Worm (Caenorhabditis elegans) whole organism, mixed stage, embryonic: Measurements from ENCODE around the gene eif-1.
A peak's percentile ranks its signal among the peaks of the same experiment; 100 is the strongest.

Experiments used
- M03D4.4 ChIP-seq: sonication (generic microtip); optimal IDR thresholded peaks from 2 replicates; lab custom pipeline; 2017; ENCODE audit warnings: mild to moderate bottlenecking, missing genetic modification characterization, missing compliant biosample characterization
- bed-3 ChIP-seq: fragments of 200-800 bp; sonication (Bioruptor generic); optimal IDR thresholded peaks from 3 replicates; lab custom pipeline; 2018; ENCODE audit warnings: mild to moderate bottlenecking, missing genetic modification characterization, moderate library complexity, missing compliant biosample characterization
- blmp-1 ChIP-seq: fragments of 150-350 bp; optimal IDR thresholded peaks from 2 replicates; lab custom pipeline; 2014; ENCODE audit warnings: missing biosample characterization, missing genetic modification characterization
- ceh-39 ChIP-seq: fragments of 150-350 bp; optimal IDR thresholded peaks from 2 replicates; lab custom pipeline; 2014; ENCODE audit warnings: missing biosample characterization, missing genetic modification characterization
- ceh-43 ChIP-seq: fragments of 200-800 bp; sonication (Bioruptor generic); optimal IDR thresholded peaks from 2 replicates; lab custom pipeline; 2018; ENCODE audit warnings: mild to moderate bottlenecking, missing genetic modification characterization, moderate library complexity, missing compliant biosample characterization
- ceh-83 ChIP-seq: fragments of 200-800 bp; sonication (Bioruptor generic); optimal IDR thresholded peaks from 2 replicates; lab custom pipeline; 2018; ENCODE audit warnings: mild to moderate bottlenecking, missing genetic modification characterization, missing compliant biosample characterization
- ces-1 ChIP-seq: fragments of 150-350 bp; optimal IDR thresholded peaks from 2 replicates; lab custom pipeline; 2014; ENCODE audit warnings: missing biosample characterization, missing genetic modification reagents, missing genetic modification characterization
- cnd-1 ChIP-seq: fragments of 200-800 bp; sonication (Bioruptor generic); optimal IDR thresholded peaks from 2 replicates; lab custom pipeline; 2018; ENCODE audit warnings: mild to moderate bottlenecking, missing genetic modification characterization, missing compliant biosample characterization
- drap-1 ChIP-seq: fragments of 200-800 bp; sonication (Bioruptor generic); optimal IDR thresholded peaks from 3 replicates; lab custom pipeline; 2018; ENCODE audit warnings: mild to moderate bottlenecking, missing genetic modification characterization, missing compliant biosample characterization
- elt-1 ChIP-seq: sonication (generic microtip); optimal IDR thresholded peaks from 2 replicates; lab custom pipeline; 2017; ENCODE audit warnings: missing genetic modification characterization, mild to moderate bottlenecking, missing compliant biosample characterization, antibody characterized with exemption, moderate library complexity, borderline replicate concordance; ENCODE audit not compliant: insufficient read depth
- elt-3 ChIP-seq: fragments of 150-350 bp; optimal IDR thresholded peaks from 2 replicates; lab custom pipeline; 2014; ENCODE audit warnings: missing biosample characterization, missing genetic modification characterization
- flh-1 ChIP-seq: fragments of 200-800 bp; sonication (Bioruptor generic); optimal IDR thresholded peaks from 2 replicates; lab custom pipeline; 2018; ENCODE audit warnings: mild to moderate bottlenecking, missing genetic modification characterization, moderate library complexity, missing compliant biosample characterization
- ham-2 ChIP-seq: fragments of 200-800 bp; sonication (Bioruptor generic); optimal IDR thresholded peaks from 2 replicates; lab custom pipeline; 2018; ENCODE audit warnings: mild to moderate bottlenecking, missing genetic modification characterization, missing compliant biosample characterization
- lin-13 ChIP-seq: fragments of 150-350 bp; optimal IDR thresholded peaks from 2 replicates; lab custom pipeline; 2014; ENCODE audit warnings: missing biosample characterization, missing genetic modification characterization
- lin-32 ChIP-seq: fragments of 200-800 bp; sonication (Bioruptor generic); optimal IDR thresholded peaks from 2 replicates; lab custom pipeline; 2018; ENCODE audit warnings: mild to moderate bottlenecking, missing genetic modification characterization, missing compliant biosample characterization
- lsy-2 ChIP-seq: fragments of 150-350 bp; optimal IDR thresholded peaks from 2 replicates; lab custom pipeline; 2014; ENCODE audit warnings: missing biosample characterization, missing genetic modification characterization
- mab-5 ChIP-seq: fragments of 150-350 bp; optimal IDR thresholded peaks from 2 replicates; lab custom pipeline; 2014; ENCODE audit warnings: missing biosample characterization, missing genetic modification characterization
- mep-1 ChIP-seq: fragments of 150-350 bp; optimal IDR thresholded peaks from 2 replicates; lab custom pipeline; 2017; ENCODE audit warnings: missing biosample characterization, missing genetic modification reagents, missing genetic modification characterization, inconsistent platforms
- nhr-12 ChIP-seq: fragments of 150-350 bp; optimal IDR thresholded peaks from 2 replicates; lab custom pipeline; 2014; ENCODE audit warnings: missing biosample characterization, missing genetic modification characterization
- nhr-2 ChIP-seq: fragments of 150-350 bp; optimal IDR thresholded peaks from 2 replicates; lab custom pipeline; 2014; ENCODE audit warnings: missing biosample characterization, missing genetic modification characterization
- nhr-28 ChIP-seq: fragments of 150-350 bp; optimal IDR thresholded peaks from 2 replicates; lab custom pipeline; 2014; ENCODE audit warnings: missing biosample characterization, missing genetic modification characterization
- nhr-76 ChIP-seq: sonication (generic microtip); optimal IDR thresholded peaks from 2 replicates; lab custom pipeline; 2017; ENCODE audit warnings: missing biosample characterization, missing genetic modification characterization
- pha-4 ChIP-seq: fragments of 150-350 bp; optimal IDR thresholded peaks from 2 replicates; lab custom pipeline; 2018; ENCODE audit warnings: missing biosample characterization, missing genetic modification reagents, missing genetic modification characterization
- sem-2 ChIP-seq: fragments of 200-800 bp; sonication (Bioruptor generic); optimal IDR thresholded peaks from 2 replicates; lab custom pipeline; 2018; ENCODE audit warnings: mild to moderate bottlenecking, missing genetic modification characterization, missing compliant biosample characterization
- tbx-8 ChIP-seq: fragments of 200-800 bp; sonication (Bioruptor generic); optimal IDR thresholded peaks from 2 replicates; lab custom pipeline; 2018; ENCODE audit warnings: mild to moderate bottlenecking, missing genetic modification characterization, moderate library complexity, missing compliant biosample characterization
- unc-120 ChIP-seq: sonication (generic microtip); optimal IDR thresholded peaks from 2 replicates; lab custom pipeline; 2017; ENCODE audit warnings: missing genetic modification characterization, missing compliant biosample characterization; ENCODE audit not compliant: poor library complexity, severe bottlenecking
- unc-39 ChIP-seq: fragments of 150-350 bp; optimal IDR thresholded peaks from 2 replicates; lab custom pipeline; 2014; ENCODE audit warnings: missing biosample characterization, missing genetic modification characterization
- zip-8 ChIP-seq: fragments of 150-350 bp; optimal IDR thresholded peaks from 2 replicates; lab custom pipeline; 2014; ENCODE audit warnings: missing biosample characterization, missing genetic modification characterization
- ztf-11 ChIP-seq: fragments of 150-350 bp; optimal IDR thresholded peaks from 2 replicates; lab custom pipeline; 2014; ENCODE audit warnings: missing biosample characterization, missing genetic modification characterization

Gene eif-1

DNA sequence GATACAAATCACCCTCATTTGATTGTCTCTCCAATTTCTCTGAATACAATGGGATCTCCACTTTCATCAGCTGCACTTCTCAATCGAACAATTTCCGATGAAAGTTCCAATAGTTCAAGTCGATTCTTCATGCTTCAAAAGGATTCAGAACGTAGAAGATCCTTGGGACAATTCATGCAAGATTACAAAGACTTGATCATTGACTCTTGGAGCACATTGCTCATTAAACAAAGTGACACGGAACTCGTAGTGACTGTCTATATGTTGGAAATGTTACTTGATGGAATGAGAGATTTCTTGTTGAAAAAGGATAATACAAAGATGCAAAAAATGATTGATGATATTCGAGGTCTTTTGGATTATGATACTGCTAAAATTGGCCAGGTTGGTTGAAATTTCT lies 34.6 kb upstream of the eif-1 start:
- TF ChIP-seq nhr-12 = no peak
- TF ChIP-seq lin-13 (tag; lab: Kevin White, UChicago) = no peak
- no peak for TF ChIP-seq nhr-2 (tag; lab: Kevin White, UChicago)
- TF ChIP-seq lsy-2 = no peak
- TF ChIP-seq flh-1 (GFP tag; lab: Kevin White, UChicago) = no peak
- no peak for TF ChIP-seq drap-1 (GFP tag; lab: Kevin White, UChicago)
- no peak for TF ChIP-seq elt-3 (tag; lab: Kevin White, UChicago)
- TF ChIP-seq ceh-83 = no peak
- no peak for TF ChIP-seq unc-39 (tag; lab: Kevin White, UChicago)
- no peak for TF ChIP-seq zip-8
- TF ChIP-seq lin-32 (GFP tag; lab: Kevin White, UChicago) = no peak
- no peak for TF ChIP-seq bed-3
- no peak for TF ChIP-seq sem-2 (GFP tag; lab: Kevin White, UChicago)
- no peak for TF ChIP-seq nhr-76
- no peak for TF ChIP-seq tbx-8 (GFP tag; lab: Kevin White, UChicago)
- TF ChIP-seq mab-5 (tag; lab: Kevin White, UChicago) = no peak
- TF ChIP-seq cnd-1 (tag; lab: Kevin White, UChicago) = no peak
- no peak for TF ChIP-seq ceh-43
- TF ChIP-seq pha-4 (tag; lab: Kevin White, UChicago) = no peak
- TF ChIP-seq ztf-11 (tag; lab: Kevin White, UChicago) = no peak

DNA sequence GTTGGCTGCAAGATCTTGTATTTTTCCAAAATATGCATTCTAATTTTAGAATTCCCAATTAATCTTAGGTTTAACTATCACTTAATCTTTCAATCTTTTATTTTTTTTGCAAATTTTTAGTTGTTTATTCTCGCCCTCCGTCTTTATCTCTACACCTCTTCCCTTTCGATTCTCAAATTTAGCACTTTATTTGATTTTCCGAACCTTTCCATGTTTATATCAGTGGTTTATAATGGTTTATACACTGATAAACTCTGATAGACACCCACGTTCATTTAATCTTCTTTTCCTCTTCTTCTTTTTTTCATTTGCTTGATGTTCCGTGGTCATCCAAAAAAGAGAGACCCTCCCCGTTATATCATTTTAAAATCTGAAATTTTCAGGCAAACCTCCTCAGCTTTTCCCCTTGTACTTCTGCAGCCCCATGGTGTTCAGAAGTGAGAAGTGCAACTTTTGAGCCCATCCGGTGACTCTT lies 29.0 kb upstream of the eif-1 start, which contains the start of the genes nsy-1 and F59A6.13:
Gene nsy-1 (plus strand): TSS at position 377 of the 475 bp plus-strand sequence.
Gene F59A6.13 (plus strand): TSS at position 425 of the 475 bp plus-strand sequence.
- no peak for TF ChIP-seq nhr-76
- no peak for TF ChIP-seq blmp-1 (tag; lab: Kevin White, UChicago)
- no peak for TF ChIP-seq ces-1
- no peak for TF ChIP-seq nhr-28 (tag; lab: Kevin White, UChicago)
- no peak for TF ChIP-seq unc-39 (tag; lab: Kevin White, UChicago)
- TF ChIP-seq sem-2 (GFP tag; lab: Kevin White, UChicago) = no peak
- no peak for TF ChIP-seq nhr-2 (tag; lab: Kevin White, UChicago)
- TF ChIP-seq mep-1 (tag; lab: Kevin White, UChicago) = no peak

DNA sequence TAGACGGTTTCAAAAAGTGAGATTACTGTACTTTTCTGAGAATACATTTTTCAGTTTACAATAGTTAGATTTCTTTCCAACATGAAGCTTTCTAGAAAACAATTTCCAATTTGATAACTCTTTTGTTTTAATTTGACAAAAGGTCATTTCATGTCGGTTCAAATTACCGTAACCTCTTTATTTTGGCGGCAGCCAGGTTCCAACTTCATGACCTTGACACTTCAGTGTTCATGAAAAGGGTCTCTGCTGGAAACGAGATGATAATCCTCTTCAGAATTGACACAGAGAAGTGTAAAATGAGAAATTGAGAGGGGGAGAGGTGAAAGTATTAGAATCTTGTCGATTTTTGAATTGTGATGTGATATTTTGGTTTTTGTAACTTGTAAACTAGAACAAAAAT lies 28.1 kb upstream of the eif-1 start:
- TF ChIP-seq ces-1 = no peak
- TF ChIP-seq elt-1 (tag; lab: Kevin White, UChicago) = no peak
- TF ChIP-seq lsy-2 = no peak
- no peak for TF ChIP-seq mep-1 (tag; lab: Kevin White, UChicago)
- TF ChIP-seq ceh-39 (tag; lab: Kevin White, UChicago) = no peak
- TF ChIP-seq bed-3 = no peak
- no peak for TF ChIP-seq pha-4 (tag; lab: Kevin White, UChicago)
- TF ChIP-seq elt-3 (tag; lab: Kevin White, UChicago) = no peak
- no peak for TF ChIP-seq mab-5 (tag; lab: Kevin White, UChicago)
- no peak for TF ChIP-seq ham-2 (GFP tag; lab: Kevin White, UChicago)
- no peak for TF ChIP-seq unc-120 (tag; lab: Kevin White, UChicago)

DNA sequence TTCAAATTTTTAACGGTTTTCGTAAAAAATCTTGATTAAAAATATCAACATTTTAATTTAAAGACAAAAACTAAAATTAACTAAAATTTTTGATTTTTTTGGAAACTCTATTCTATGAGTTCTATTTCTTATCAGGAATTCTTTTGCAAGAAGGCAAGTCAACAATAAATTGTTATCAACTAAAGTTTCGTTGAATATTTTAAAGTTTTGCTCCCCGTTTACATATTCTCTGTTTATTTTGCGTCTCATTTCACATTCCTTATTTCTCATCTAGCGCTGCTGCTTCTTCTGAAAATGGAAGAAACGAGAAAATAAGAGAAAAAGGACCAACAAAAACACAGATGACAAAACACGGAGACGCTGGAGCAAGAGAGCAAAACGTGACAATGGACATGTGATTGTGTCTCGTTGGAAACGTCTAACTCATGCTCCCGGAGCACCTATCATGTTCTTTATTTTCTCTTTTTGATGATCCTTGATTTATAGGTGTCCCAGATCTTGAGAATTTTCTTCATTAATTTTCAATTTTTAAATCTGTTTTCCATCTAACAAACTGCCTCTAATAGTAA lies 27.2 kb upstream of the eif-1 start:
- TF ChIP-seq nhr-2 (tag; lab: Kevin White, UChicago) (no peak), M03D4.4 (tag; lab: Kevin White, UChicago) (no peak), nhr-76 (no peak), sem-2 (GFP tag; lab: Kevin White, UChicago) (no peak), ceh-39 (tag; lab: Kevin White, UChicago) (no peak), bed-3 (no peak)

DNA sequence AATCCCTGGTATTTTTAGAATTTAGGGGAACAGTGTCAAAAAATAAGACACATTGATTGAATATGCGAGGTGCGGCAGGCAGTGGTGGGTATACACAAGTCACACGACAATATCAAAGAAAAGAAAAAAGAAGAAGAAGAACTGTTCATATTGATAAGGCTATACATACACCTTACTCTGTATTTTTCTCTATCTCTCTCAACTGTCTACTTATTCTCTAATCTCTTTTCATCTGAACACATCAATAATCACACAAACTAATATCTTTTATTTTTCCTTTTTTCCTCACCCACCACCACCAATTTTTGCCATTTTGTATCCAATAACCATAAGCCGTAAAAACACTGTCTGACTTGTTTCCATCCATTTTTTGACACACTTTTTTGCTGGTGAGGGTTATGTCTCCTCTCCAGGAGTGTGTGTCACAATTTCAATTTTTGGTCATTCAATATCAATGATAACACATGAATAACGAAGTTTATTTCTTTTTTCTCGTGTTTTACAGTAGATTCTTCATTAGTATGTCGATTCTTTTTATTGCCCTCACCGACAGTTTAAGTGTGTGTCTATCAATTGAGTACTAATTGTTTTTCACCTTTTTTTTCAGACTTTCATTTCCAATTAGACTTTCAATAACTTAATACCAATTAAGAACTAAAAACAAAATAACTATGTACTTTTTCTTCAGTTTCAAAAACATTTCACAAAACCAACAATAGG lies 26.2 kb upstream of the eif-1 start:
- peak; percentile 17 for TF ChIP-seq elt-3 (tag; lab: Kevin White, UChicago)
- TF ChIP-seq nhr-28 (tag; lab: Kevin White, UChicago) = no peak
- TF ChIP-seq, all 35 proteins: peak for 1
